Fruit fly (Drosophila melanogaster) Kc167 (cell line): Measurements from ENCODE around the gene OtopLc.

Experiments used
- psq ChIP-seq: fragments of >200 bp; optimal IDR thresholded peaks from 2 replicates; lab custom pipeline; 2017; ENCODE audit warnings: missing external identifiers
- ttk ChIP-seq: sonication (Bioruptor generic); optimal IDR thresholded peaks from 2 replicates; lab custom pipeline; 2017; ENCODE audit warnings: missing external identifiers

DNA sequence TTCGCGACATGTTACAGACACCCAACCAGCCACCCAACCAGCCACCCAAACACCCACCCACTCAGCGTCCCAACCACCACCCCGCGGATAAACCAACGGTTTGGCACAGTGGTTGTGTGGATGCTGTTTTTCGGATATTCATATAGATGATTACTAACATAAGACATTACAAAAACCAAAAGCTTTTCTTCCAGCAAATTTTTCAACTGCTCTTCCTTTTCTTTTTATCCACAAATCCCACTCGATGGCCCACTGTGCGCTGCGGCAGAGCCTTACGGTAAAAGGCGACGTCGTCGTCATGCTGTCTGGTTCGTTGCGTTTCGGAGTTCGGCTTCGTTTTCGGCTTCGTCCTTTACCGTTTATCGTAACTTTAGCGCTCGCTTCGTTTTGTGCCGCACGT, 24.1 kb downstream of the OtopLc start:
- no peak for TF ChIP-seq ttk (lab: Kevin White, UChicago)
- TF ChIP-seq psq (lab: Kevin White, UChicago): no peak
